Fruit fly (Drosophila melanogaster) S2 (cell line): ENCODE measurements around the gene GstD8.

ENCODE experiments used
- CG8478 ChIP-seq: fragments of >200 bp; optimal IDR thresholded peaks from 2 replicates; lab custom pipeline; 2018
- CTCF ChIP-seq, 2 experiments: fragments of >200 bp; optimal IDR thresholded peaks; 2 replicates each; lab custom pipeline; 2018

dm6 chr3R:12398620-12399247 is 18.9 kb downstream of the GstD8 start, which contains the start of gene Cyp9f3:
- no peak for TF ChIP-seq CTCF (optimal IDR thresholded peaks at IDR 0.05; lab: Kevin White, UChicago)
- TF ChIP-seq CG8478 (lab: Kevin White, UChicago): no peak
